Worm (Caenorhabditis elegans) whole organism, L2 larva: ENCODE measurements around the gene dolk-1.

Source experiments
- C34F6.9 ChIP-seq: fragments of 150-350 bp; optimal IDR thresholded peaks from 2 replicates; lab custom pipeline; 2014; ENCODE audit warnings: missing biosample characterization, missing genetic modification characterization
- F13H6.1 ChIP-seq: sonication (generic microtip); optimal IDR thresholded peaks from 2 replicates; lab custom pipeline; 2016; ENCODE audit warnings: missing genetic modification characterization, missing compliant biosample characterization
- R02D3.7 ChIP-seq: fragments of 150-350 bp; optimal IDR thresholded peaks from 2 replicates; lab custom pipeline; 2014; ENCODE audit warnings: missing biosample characterization, missing genetic modification characterization
- Y55F3AM.14 ChIP-seq: fragments of 200-800 bp; sonication (Bioruptor generic); optimal IDR thresholded peaks from 2 replicates; lab custom pipeline; 2018; ENCODE audit warnings: mild to moderate bottlenecking, missing genetic modification characterization, missing compliant biosample characterization
- ZK546.5 ChIP-seq: sonication (generic microtip); optimal IDR thresholded peaks from 2 replicates; lab custom pipeline; 2017; ENCODE audit warnings: missing biosample characterization, missing genetic modification characterization
- alr-1 ChIP-seq: fragments of 150-350 bp; optimal IDR thresholded peaks from 2 replicates; lab custom pipeline; 2014; ENCODE audit warnings: missing biosample characterization, missing genetic modification characterization
- aly-2 ChIP-seq: fragments of 150-350 bp; optimal IDR thresholded peaks from 2 replicates; lab custom pipeline; 2014; ENCODE audit warnings: missing biosample characterization, missing genetic modification characterization
- ama-1 ChIP-seq: fragments of 150-350 bp; optimal IDR thresholded peaks from 2 replicates; lab custom pipeline; 2018; ENCODE audit warnings: inconsistent platforms
- blmp-1 ChIP-seq: sonication (generic microtip); optimal IDR thresholded peaks from 2 replicates; lab custom pipeline; 2017; ENCODE audit warnings: missing genetic modification characterization, mild to moderate bottlenecking, missing compliant biosample characterization, antibody characterized with exemption, moderate library complexity; ENCODE audit not compliant: insufficient read depth
- ceh-16 ChIP-seq: fragments of 150-350 bp; optimal IDR thresholded peaks from 2 replicates; lab custom pipeline; 2014; ENCODE audit warnings: missing biosample characterization, missing genetic modification characterization
- ceh-82 ChIP-seq: fragments of 150-350 bp; optimal IDR thresholded peaks from 2 replicates; lab custom pipeline; 2014; ENCODE audit warnings: missing biosample characterization, missing genetic modification characterization
- crh-2 ChIP-seq: sonication (generic microtip); optimal IDR thresholded peaks from 2 replicates; lab custom pipeline; 2017; ENCODE audit warnings: missing biosample characterization, missing genetic modification characterization
- dmd-4 ChIP-seq: sonication (generic microtip); optimal IDR thresholded peaks from 2 replicates; lab custom pipeline; 2017; ENCODE audit warnings: missing biosample characterization, missing genetic modification characterization
- egl-27 ChIP-seq: sonication (generic microtip); optimal IDR thresholded peaks from 3 replicates; lab custom pipeline; 2017; ENCODE audit warnings: missing biosample characterization, missing genetic modification reagents, missing genetic modification characterization
- elt-1 ChIP-seq: fragments of 150-350 bp; optimal IDR thresholded peaks from 2 replicates; lab custom pipeline; 2014; ENCODE audit warnings: missing biosample characterization, missing genetic modification characterization
- elt-3 ChIP-seq: sonication (generic microtip); optimal IDR thresholded peaks from 2 replicates; lab custom pipeline; 2017; ENCODE audit warnings: missing biosample characterization, missing genetic modification characterization
- fos-1 ChIP-seq: fragments of 150-350 bp; optimal IDR thresholded peaks from 2 replicates; lab custom pipeline; 2014; ENCODE audit warnings: missing biosample characterization, missing genetic modification characterization
- gmeb-1 ChIP-seq: fragments of 150-350 bp; optimal IDR thresholded peaks from 2 replicates; lab custom pipeline; 2014; ENCODE audit warnings: missing biosample characterization, missing genetic modification characterization
- lin-11 ChIP-seq: fragments of 150-350 bp; sonication (generic microtip); optimal IDR thresholded peaks from 2 replicates; lab custom pipeline; 2014; ENCODE audit warnings: missing biosample characterization, missing genetic modification characterization, inconsistent platforms, mixed read lengths
- lin-13 ChIP-seq: fragments of 150-350 bp; optimal IDR thresholded peaks from 2 replicates; lab custom pipeline; 2014; ENCODE audit warnings: missing biosample characterization, missing genetic modification reagents, missing genetic modification characterization
- lin-39 ChIP-seq: fragments of 150-350 bp; optimal IDR thresholded peaks from 2 replicates; lab custom pipeline; 2014; ENCODE audit warnings: missing biosample characterization, missing genetic modification reagents, missing genetic modification characterization
- lsy-2 ChIP-seq, 2 experiments: fragments of 150-350 bp in 1 of 2; sonication (generic microtip) in 1 of 2; optimal IDR thresholded peaks; 2 replicates each; lab custom pipeline; 2014 to 2017; ENCODE audit warnings: missing biosample characterization in 2 of 2, missing genetic modification characterization in 2 of 2
- mab-5 ChIP-seq: fragments of 150-350 bp; optimal IDR thresholded peaks from 2 replicates; lab custom pipeline; 2014; ENCODE audit warnings: missing biosample characterization, missing genetic modification characterization
- mbf-1 ChIP-seq: sonication (generic microtip); optimal IDR thresholded peaks from 2 replicates; lab custom pipeline; 2017; ENCODE audit warnings: missing biosample characterization, missing genetic modification characterization
- mdl-1 ChIP-seq, 2 experiments: fragments of 150-350 bp in 1 of 2; sonication (generic microtip) in 1 of 2; optimal IDR thresholded peaks; 2 replicates each; lab custom pipeline; 2017; ENCODE audit warnings: missing biosample characterization in 2 of 2, missing genetic modification characterization in 2 of 2
- nhr-10 ChIP-seq: sonication (generic microtip); optimal IDR thresholded peaks from 2 replicates; lab custom pipeline; 2017; ENCODE audit warnings: missing biosample characterization, missing genetic modification characterization
- nhr-11 ChIP-seq: fragments of 150-350 bp; optimal IDR thresholded peaks from 2 replicates; lab custom pipeline; 2014; ENCODE audit warnings: missing biosample characterization, missing genetic modification characterization
- nhr-12 ChIP-seq: fragments of 150-350 bp; optimal IDR thresholded peaks from 2 replicates; lab custom pipeline; 2014; ENCODE audit warnings: missing biosample characterization, missing genetic modification characterization
- nhr-129 ChIP-seq: fragments of 150-350 bp; optimal IDR thresholded peaks from 2 replicates; lab custom pipeline; 2014; ENCODE audit warnings: missing biosample characterization, missing genetic modification characterization
- nhr-21 ChIP-seq: fragments of 150-350 bp; optimal IDR thresholded peaks from 2 replicates; lab custom pipeline; 2014; ENCODE audit warnings: missing biosample characterization, missing genetic modification characterization
- nhr-23 ChIP-seq: fragments of 150-350 bp; optimal IDR thresholded peaks from 2 replicates; lab custom pipeline; 2014; ENCODE audit warnings: missing biosample characterization, missing genetic modification reagents, missing genetic modification characterization
- nhr-237 ChIP-seq: fragments of 150-350 bp; optimal IDR thresholded peaks from 2 replicates; lab custom pipeline; 2014; ENCODE audit warnings: missing biosample characterization, missing genetic modification characterization
- nhr-25 ChIP-seq: fragments of 150-350 bp; sonication (generic microtip); optimal IDR thresholded peaks from 3 replicates; lab custom pipeline; 2014; ENCODE audit warnings: missing biosample characterization, missing genetic modification characterization
- nhr-6 ChIP-seq: fragments of 150-350 bp; optimal IDR thresholded peaks from 2 replicates; lab custom pipeline; 2014; ENCODE audit warnings: missing biosample characterization, missing genetic modification characterization
- nhr-77 ChIP-seq: fragments of 150-350 bp; optimal IDR thresholded peaks from 2 replicates; lab custom pipeline; 2014; ENCODE audit warnings: missing biosample characterization, missing genetic modification characterization
- peb-1 ChIP-seq: fragments of 150-350 bp; optimal IDR thresholded peaks from 2 replicates; lab custom pipeline; 2014; ENCODE audit warnings: missing biosample characterization, missing genetic modification characterization
- sem-4 ChIP-seq: fragments of 150-350 bp; optimal IDR thresholded peaks from 2 replicates; lab custom pipeline; 2014; ENCODE audit warnings: missing biosample characterization, missing genetic modification reagents, missing genetic modification characterization
- skn-1 ChIP-seq: sonication (generic microtip); optimal IDR thresholded peaks from 2 replicates; lab custom pipeline; 2017; ENCODE audit warnings: missing biosample characterization, missing genetic modification characterization
- sma-3 ChIP-seq: sonication (generic microtip); optimal IDR thresholded peaks from 2 replicates; lab custom pipeline; 2016; ENCODE audit warnings: missing genetic modification reagents, missing genetic modification characterization, missing compliant biosample characterization
- sma-9 ChIP-seq, 2 experiments: fragments of 150-350 bp in 1 of 2; sonication (generic microtip) in 1 of 2; optimal IDR thresholded peaks; 2 replicates each; lab custom pipeline; 2014 to 2016; ENCODE audit warnings: missing genetic modification characterization in 2 of 2, mild to moderate bottlenecking in 1 of 2, missing biosample characterization in 1 of 2, missing compliant biosample characterization in 1 of 2, missing genetic modification reagents in 1 of 2, moderate library complexity in 1 of 2
- snpc-4 ChIP-seq: fragments of 150-350 bp; optimal IDR thresholded peaks from 2 replicates; lab custom pipeline; 2014; ENCODE audit warnings: missing biosample characterization, missing genetic modification characterization
- unc-39 ChIP-seq: fragments of 150-350 bp; optimal IDR thresholded peaks from 2 replicates; lab custom pipeline; 2014; ENCODE audit warnings: missing biosample characterization, missing genetic modification characterization
- unc-55 ChIP-seq: fragments of 150-350 bp; sonication (generic microtip); optimal IDR thresholded peaks from 3 replicates; lab custom pipeline; 2014; ENCODE audit warnings: missing biosample characterization, missing genetic modification reagents, missing genetic modification characterization
- unc-62 ChIP-seq: fragments of 150-350 bp; optimal IDR thresholded peaks from 2 replicates; lab custom pipeline; 2014; ENCODE audit warnings: missing biosample characterization, missing genetic modification reagents, missing genetic modification characterization
- zag-1 ChIP-seq: fragments of 150-350 bp; optimal IDR thresholded peaks from 2 replicates; lab custom pipeline; 2014; ENCODE audit warnings: missing biosample characterization, missing genetic modification characterization
- ztf-1 ChIP-seq: fragments of 200-800 bp; sonication (Bioruptor generic); conservative IDR thresholded peaks from 2 replicates; pipeline ENCODE4 v1.3.6; 2022; ENCODE audit warnings: missing genetic modification characterization, missing compliant biosample characterization
- ztf-11 ChIP-seq: sonication (generic microtip); optimal IDR thresholded peaks from 2 replicates; lab custom pipeline; 2017; ENCODE audit warnings: missing biosample characterization, missing genetic modification characterization
- ztf-4 ChIP-seq: fragments of 150-350 bp; optimal IDR thresholded peaks from 2 replicates; lab custom pipeline; 2014; ENCODE audit warnings: missing biosample characterization, missing genetic modification characterization

dolk-1 gene

DNA sequence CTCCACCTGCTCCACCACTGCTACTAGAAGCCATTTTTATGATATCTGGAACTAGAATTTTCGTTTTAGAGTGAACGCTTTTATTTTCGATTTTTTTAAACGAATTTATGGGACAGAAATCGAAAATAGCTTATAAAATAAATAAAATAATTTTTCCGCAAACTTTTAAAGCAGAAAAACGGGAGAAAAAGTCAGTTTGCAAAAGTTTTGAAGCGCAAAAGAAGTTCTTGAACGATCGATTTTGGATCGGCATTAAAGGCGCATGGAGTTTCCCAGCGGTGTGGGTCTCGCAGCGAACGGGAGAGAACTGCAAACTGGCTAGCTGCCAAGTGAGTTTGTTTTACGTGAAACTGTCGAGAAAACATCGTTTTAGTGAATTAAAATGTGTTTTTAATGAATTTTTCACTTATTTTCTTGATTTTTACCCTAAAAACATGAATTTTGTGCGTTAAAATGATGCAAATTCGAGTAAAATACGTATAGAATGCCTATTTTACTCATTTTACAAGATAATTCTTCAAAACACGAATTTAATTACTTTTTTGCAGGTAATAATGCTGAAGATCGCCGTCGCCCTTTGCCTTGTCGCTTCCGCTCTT lies 13.2 kb downstream of the dolk-1 start, which contains the start of the genes ccf-1 and trap-4:
ccf-1 (minus strand) TSS at position 51 of the 599 bp plus-strand sequence.
trap-4 (plus strand) TSS at position 549 of the 599 bp plus-strand sequence.
- no peak for TF ChIP-seq ceh-82 (tag; lab: Kevin White, UChicago)
- TF ChIP-seq lin-39 (tag; lab: Kevin White, UChicago) = no peak
- TF ChIP-seq nhr-23 (tag; lab: Kevin White, UChicago) = no peak
- TF ChIP-seq nhr-6 = no peak
- no peak for TF ChIP-seq ama-1
- no peak for TF ChIP-seq Y55F3AM.14 (GFP tag; lab: Kevin White, UChicago)
- peak; percentile 30 for TF ChIP-seq fos-1 (tag; lab: Kevin White, UChicago)
- TF ChIP-seq snpc-4 (tag; lab: Kevin White, UChicago) = no peak
- TF ChIP-seq gmeb-1 (tag; lab: Kevin White, UChicago) = peak; percentile 48
- TF ChIP-seq nhr-25 (tag; lab: Kevin White, UChicago) = peak; percentile 34
- TF ChIP-seq ztf-1 (GFP tag; lab: Robert Waterston, UW) = no peak
- no peak for TF ChIP-seq ceh-16 (tag; lab: Kevin White, UChicago)
- TF ChIP-seq sem-4 (tag; lab: Kevin White, UChicago) = peak; percentile 7
- no peak for TF ChIP-seq elt-3
- TF ChIP-seq R02D3.7 (tag; lab: Kevin White, UChicago) = no peak
- TF ChIP-seq unc-55 (GFP tag; lab: Kevin White, UChicago) = peak; percentile 80
- no peak for TF ChIP-seq nhr-11 (tag; lab: Kevin White, UChicago)
- TF ChIP-seq C34F6.9 = peak; percentile 68
- peak; percentile 16 for TF ChIP-seq F13H6.1 (tag; lab: Kevin White, UChicago)
- no peak for TF ChIP-seq zag-1 (tag; lab: Kevin White, UChicago)
- no peak for TF ChIP-seq mab-5 (tag; lab: Kevin White, UChicago)
- TF ChIP-seq nhr-10 = no peak
- TF ChIP-seq sma-3 = peak; percentile 49
- TF ChIP-seq nhr-237 (tag; lab: Kevin White, UChicago) = no peak
- TF ChIP-seq lin-13 (GFP tag; lab: Kevin White, UChicago) = peak; percentile 40
- TF ChIP-seq blmp-1 (tag; lab: Kevin White, UChicago) = no peak
- TF ChIP-seq nhr-129 (tag; lab: Kevin White, UChicago) = peak; percentile 58
- no peak for TF ChIP-seq egl-27
- TF ChIP-seq lin-11 (tag; lab: Kevin White, UChicago) = peak; percentile 45
- no peak for TF ChIP-seq mbf-1 (tag; lab: Kevin White, UChicago)
- TF ChIP-seq ztf-11 = no peak
- TF ChIP-seq skn-1 (tag; lab: Kevin White, UChicago) = peak; percentile 25
- TF ChIP-seq crh-2 (tag; lab: Kevin White, UChicago) = peak; percentile 65
- no peak for TF ChIP-seq unc-39
- peak; percentile 31 to 85 for TF ChIP-seq lsy-2 (tag; optimal IDR thresholded peaks at IDR 0.05; lab: Kevin White, UChicago)
- no peak for TF ChIP-seq aly-2 (tag; lab: Kevin White, UChicago)
- no peak for TF ChIP-seq unc-62
- no peak for TF ChIP-seq peb-1 (tag; lab: Kevin White, UChicago)
- TF ChIP-seq ztf-4 (tag; lab: Kevin White, UChicago) = peak; percentile 52
- no peak for TF ChIP-seq alr-1
- no peak for TF ChIP-seq nhr-12 (tag; lab: Kevin White, UChicago)
- TF ChIP-seq dmd-4 = no peak
- no peak for TF ChIP-seq nhr-77 (tag; lab: Kevin White, UChicago)
- peak; percentile 38 for TF ChIP-seq nhr-21 (tag; lab: Kevin White, UChicago)
- TF ChIP-seq mdl-1 (tag; optimal IDR thresholded peaks at IDR 0.05; lab: Kevin White, UChicago) = no peak
- TF ChIP-seq elt-1 = no peak
- no peak for TF ChIP-seq ZK546.5
- peak; percentile 6 for TF ChIP-seq sma-9 (GFP tag; optimal IDR thresholded peaks at IDR 0.05; lab: Kevin White, UChicago)
- no peak for TF ChIP-seq sma-9 (tag; optimal IDR thresholded peaks at IDR 0.05; lab: Kevin White, UChicago)
